Fruit fly (Drosophila melanogaster) whole organism, wandering third instar larva: ENCODE data around the gene CG3091.

Experiments used
- Abd-B ChIP-seq: fragments of >200 bp; optimal IDR thresholded peaks from 2 replicates; lab custom pipeline; 2017; ENCODE audit warnings: missing biosample characterization, missing genetic modification characterization
- CG32264 ChIP-seq: fragments of 200-800 bp; sonication (Bioruptor generic); optimal IDR thresholded peaks from 2 replicates; lab custom pipeline; 2016; ENCODE audit warnings: missing biosample characterization, missing genetic modification characterization
- CG9705 ChIP-seq: fragments of 200-800 bp; sonication (Bioruptor generic); optimal IDR thresholded peaks from 2 replicates; lab custom pipeline; 2018; ENCODE audit warnings: missing biosample characterization, mild to moderate bottlenecking, missing genetic modification characterization
- CrebA ChIP-seq: fragments of 200-800 bp; sonication (Bioruptor generic); optimal IDR thresholded peaks from 2 replicates; lab custom pipeline; 2016; ENCODE audit warnings: missing biosample characterization, mild to moderate bottlenecking, missing genetic modification characterization, borderline replicate concordance
- Dif ChIP-seq: fragments of 200-275, 200-300 bp; sonication (Bioruptor generic); optimal IDR thresholded peaks from 2 replicates; lab custom pipeline; 2018; ENCODE audit warnings: missing biosample characterization, missing genetic modification characterization; ENCODE audit not compliant: partially characterized antibody
- GATAd ChIP-seq: sonication (Bioruptor generic); optimal IDR thresholded peaks from 2 replicates; lab custom pipeline; 2016; ENCODE audit warnings: missing biosample characterization, missing genetic modification characterization
- HLH106 ChIP-seq: fragments of 200-800 bp; optimal IDR thresholded peaks from 3 replicates; lab custom pipeline; 2019; ENCODE audit warnings: missing biosample characterization, mild to moderate bottlenecking, missing genetic modification characterization, moderate library complexity
- Hnf4 ChIP-seq: fragments of 200-800 bp; sonication (Bioruptor generic); optimal IDR thresholded peaks from 2 replicates; lab custom pipeline; 2016; ENCODE audit warnings: missing biosample characterization, mild to moderate bottlenecking, missing genetic modification characterization
- Hr78 ChIP-seq: fragments of >200 bp; optimal IDR thresholded peaks from 2 replicates; lab custom pipeline; 2017; ENCODE audit warnings: missing biosample characterization, missing genetic modification characterization
- Hr83 ChIP-seq: fragments of 200-300 bp; sonication (Bioruptor generic); optimal IDR thresholded peaks from 2 replicates; lab custom pipeline; 2016; ENCODE audit warnings: missing biosample characterization, mild to moderate bottlenecking, missing genetic modification characterization, moderate library complexity; ENCODE audit not compliant: poor library complexity, severe bottlenecking
- Mio ChIP-seq: sonication (Bioruptor generic); optimal IDR thresholded peaks from 2 replicates; lab custom pipeline; 2016; ENCODE audit warnings: missing biosample characterization, missing genetic modification characterization
- N ChIP-seq: fragments of >200 bp; optimal IDR thresholded peaks from 2 replicates; lab custom pipeline; 2018; ENCODE audit warnings: missing biosample characterization, missing external identifiers, missing genetic modification characterization
- OdsH ChIP-seq: fragments of 200-800 bp; sonication (Bioruptor generic); optimal IDR thresholded peaks from 2 replicates; lab custom pipeline; 2016; ENCODE audit warnings: missing biosample characterization, mild to moderate bottlenecking, missing genetic modification characterization
- Rel ChIP-seq, 2 experiments: fragments of 200-800 bp; sonication (Bioruptor generic) in 1 of 2; optimal IDR thresholded peaks; 2 replicates in 1 of 2; 3 replicates in 1 of 2; lab custom pipeline; 2016 to 2019; ENCODE audit warnings: mild to moderate bottlenecking in 2 of 2, missing biosample characterization in 2 of 2, missing genetic modification characterization in 2 of 2, moderate library complexity in 1 of 2
- Vsx2 ChIP-seq: fragments of 200-300, 225-300 bp; sonication (Bioruptor generic); optimal IDR thresholded peaks from 2 replicates; lab custom pipeline; 2018; ENCODE audit warnings: missing biosample characterization, missing genetic modification characterization; ENCODE audit not compliant: partially characterized antibody
- br ChIP-seq: fragments of 200-800 bp; sonication (Bioruptor generic); optimal IDR thresholded peaks from 2 replicates; lab custom pipeline; 2016; ENCODE audit warnings: missing biosample characterization, missing genetic modification characterization
- brk ChIP-seq: fragments of 200-800 bp; sonication (Bioruptor generic); optimal IDR thresholded peaks from 2 replicates; lab custom pipeline; 2016; ENCODE audit warnings: missing biosample characterization, mild to moderate bottlenecking, missing genetic modification characterization
- dl ChIP-seq, 2 experiments: fragments of 175-275, 200-275 bp in 1 of 2; fragments of 200-275 bp in 1 of 2; sonication (Bioruptor generic); optimal IDR thresholded peaks; lab custom pipeline; 2018; ENCODE audit warnings: mild to moderate bottlenecking in 2 of 2, missing biosample characterization in 2 of 2, missing genetic modification characterization in 2 of 2, moderate library complexity in 2 of 2; ENCODE audit not compliant: partially characterized antibody in 2 of 2, insufficient read depth in 1 of 2
- foxo ChIP-seq, 2 experiments: fragments of 200-800 bp; sonication (Bioruptor generic); optimal IDR thresholded peaks; 2 replicates in 1 of 2; 3 replicates in 1 of 2; lab custom pipeline; 2016 to 2017; ENCODE audit warnings: missing biosample characterization in 2 of 2, missing genetic modification characterization in 2 of 2
- fru ChIP-seq: fragments of 200-800 bp; sonication (Bioruptor generic); optimal IDR thresholded peaks from 3 replicates; lab custom pipeline; 2016; ENCODE audit warnings: missing biosample characterization, mild to moderate bottlenecking, missing genetic modification characterization
- h ChIP-seq: fragments of 200-800 bp; sonication (Bioruptor generic); optimal IDR thresholded peaks from 3 replicates; lab custom pipeline; 2016; ENCODE audit warnings: missing biosample characterization, mild to moderate bottlenecking, missing genetic modification characterization
- lola ChIP-seq: fragments of >200 bp; optimal IDR thresholded peaks from 2 replicates; lab custom pipeline; 2017; ENCODE audit warnings: missing biosample characterization, missing genetic modification characterization
- pan ChIP-seq: fragments of >200 bp; optimal IDR thresholded peaks from 2 replicates; lab custom pipeline; 2017
- psq ChIP-seq: fragments of 200-800 bp; sonication (Bioruptor generic); optimal IDR thresholded peaks from 3 replicates; lab custom pipeline; 2017; ENCODE audit warnings: missing biosample characterization, mild to moderate bottlenecking, missing genetic modification characterization, moderate library complexity
- rgr ChIP-seq: fragments of 200-800 bp; sonication (Bioruptor generic); optimal IDR thresholded peaks from 3 replicates; lab custom pipeline; 2016; ENCODE audit warnings: missing biosample characterization, mild to moderate bottlenecking, missing genetic modification characterization
- sage ChIP-seq: fragments of 200-800 bp; sonication (Bioruptor generic); optimal IDR thresholded peaks from 2 replicates; lab custom pipeline; 2016; ENCODE audit warnings: missing biosample characterization, mild to moderate bottlenecking, missing genetic modification characterization
- sv ChIP-seq: fragments of 200-800 bp; sonication (Bioruptor generic); optimal IDR thresholded peaks from 3 replicates; lab custom pipeline; 2016; ENCODE audit warnings: missing biosample characterization, missing genetic modification characterization
- tai ChIP-seq: sonication (Bioruptor generic); optimal IDR thresholded peaks from 2 replicates; lab custom pipeline; 2016; ENCODE audit warnings: missing biosample characterization, missing genetic modification characterization
- usp ChIP-seq: fragments of >200 bp; optimal IDR thresholded peaks from 2 replicates; lab custom pipeline; 2017; ENCODE audit warnings: missing biosample characterization, missing genetic modification characterization
- woc ChIP-seq: sonication (Bioruptor generic); optimal IDR thresholded peaks from 2 replicates; lab custom pipeline; 2016; ENCODE audit warnings: missing biosample characterization, mild to moderate bottlenecking, missing genetic modification characterization

CG3091 gene

dm6 chrX:2259763-2260162, 5.8 kb upstream of the CG3091 start, which contains the start of gene CG3078:
Gene CG3078, minus strand, starts transcription at chrX:2259863.
- TF ChIP-seq CG32264 (GFP tag; lab: Kevin White, UChicago) (no peak), fru (GFP tag; lab: Kevin White, UChicago) (no peak), Abd-B (GFP tag; lab: Kevin White, UChicago) (no peak), Vsx2 (GFP tag; lab: Kevin White, UChicago) (no peak), sage (GFP tag; lab: Kevin White, UChicago) (no peak), lola (GFP tag; lab: Kevin White, UChicago) (no peak), woc (no peak), N (no peak), Hnf4 (GFP tag; lab: Kevin White, UChicago) (no peak), OdsH (GFP tag; lab: Kevin White, UChicago) (no peak), Hr83 (GFP tag; lab: Kevin White, UChicago) (no peak), Hr78 (GFP tag; lab: Kevin White, UChicago) (no peak), GATAd (GFP tag; lab: Kevin White, UChicago) (no peak), brk (GFP tag; lab: Kevin White, UChicago) (no peak), HLH106 (tag; lab: Kevin White, UChicago) (no peak), usp (GFP tag; lab: Kevin White, UChicago) (no peak), Rel (GFP tag; optimal IDR thresholded peaks at IDR 0.05; lab: Kevin White, UChicago) (no peak), Rel (tag; optimal IDR thresholded peaks at IDR 0.05; lab: Kevin White, UChicago) (no peak), rgr (GFP tag; lab: Kevin White, UChicago) (no peak), pan (lab: Kevin White, UChicago) (no peak)

- TF ChIP-seq CrebA (GFP tag; lab: Kevin White, UChicago) = no peak
- no peak for TF ChIP-seq Abd-B (GFP tag; lab: Kevin White, UChicago)
- TF ChIP-seq, all 38 proteins: peak for 0
Measured at dm6 chrX:2258602-2259233, 4.7 kb upstream of the CG3091 start.

- no peak for TF ChIP-seq fru (GFP tag; lab: Kevin White, UChicago)
- TF ChIP-seq Rel (GFP tag; optimal IDR thresholded peaks at IDR 0.05; lab: Kevin White, UChicago) = no peak
- no peak for TF ChIP-seq Rel (tag; optimal IDR thresholded peaks at IDR 0.05; lab: Kevin White, UChicago)
- TF ChIP-seq woc = no peak
- TF ChIP-seq dl (GFP tag; optimal IDR thresholded peaks at IDR 0.05; lab: Kevin White, UChicago; ENCODE audit: insufficient read depth in 1 of 2, partially characterized antibody in 2 of 2) = no peak
- no peak for TF ChIP-seq HLH106 (tag; lab: Kevin White, UChicago)
- TF ChIP-seq foxo (GFP tag; optimal IDR thresholded peaks at IDR 0.05; lab: Kevin White, UChicago) = no peak
- no peak for TF ChIP-seq rgr (GFP tag; lab: Kevin White, UChicago)
- no peak for TF ChIP-seq psq (GFP tag; lab: Kevin White, UChicago)
- TF ChIP-seq tai (GFP tag; lab: Kevin White, UChicago) = no peak
- no peak for TF ChIP-seq OdsH (GFP tag; lab: Kevin White, UChicago)
- no peak for TF ChIP-seq Mio
- TF ChIP-seq brk (GFP tag; lab: Kevin White, UChicago) = no peak
- TF ChIP-seq usp (GFP tag; lab: Kevin White, UChicago) = no peak
- no peak for TF ChIP-seq Dif (GFP tag; lab: Kevin White, UChicago)
- TF ChIP-seq CG32264 (GFP tag; lab: Kevin White, UChicago) = no peak
- no peak for TF ChIP-seq Hnf4 (GFP tag; lab: Kevin White, UChicago)
- no peak for TF ChIP-seq Abd-B (GFP tag; lab: Kevin White, UChicago)
Measured at dm6 chrX:2255035-2255434, 1.0 kb upstream of the CG3091 start.

- no peak for TF ChIP-seq psq (GFP tag; lab: Kevin White, UChicago)
- no peak for TF ChIP-seq usp (GFP tag; lab: Kevin White, UChicago)
- TF ChIP-seq br (GFP tag; lab: Kevin White, UChicago) = no peak
- TF ChIP-seq foxo (GFP tag; optimal IDR thresholded peaks at IDR 0.05; lab: Kevin White, UChicago) = no peak
- no peak for TF ChIP-seq h (GFP tag; lab: Kevin White, UChicago)
- no peak for TF ChIP-seq sage (GFP tag; lab: Kevin White, UChicago)
- TF ChIP-seq OdsH (GFP tag; lab: Kevin White, UChicago) = no peak
- no peak for TF ChIP-seq GATAd (GFP tag; lab: Kevin White, UChicago)
- no peak for TF ChIP-seq sv (GFP tag; lab: Kevin White, UChicago)
- no peak for TF ChIP-seq CG9705 (GFP tag; lab: Kevin White, UChicago)
- no peak for TF ChIP-seq Hr78 (GFP tag; lab: Kevin White, UChicago)
- no peak for TF ChIP-seq tai (GFP tag; lab: Kevin White, UChicago)
- no peak for TF ChIP-seq Mio
- TF ChIP-seq woc = no peak
- TF ChIP-seq, all 38 proteins: peak for 0
Measured at dm6 chrX:2251688-2252087, 2.3 kb downstream of the CG3091 start, which contains the start of gene CG3191. Gene CG3191, minus strand, starts transcription at chrX:2251993.
